Worm (Caenorhabditis elegans): Measurements from ENCODE around the gene ugt-54.

The ugt-54 gene

DNA sequence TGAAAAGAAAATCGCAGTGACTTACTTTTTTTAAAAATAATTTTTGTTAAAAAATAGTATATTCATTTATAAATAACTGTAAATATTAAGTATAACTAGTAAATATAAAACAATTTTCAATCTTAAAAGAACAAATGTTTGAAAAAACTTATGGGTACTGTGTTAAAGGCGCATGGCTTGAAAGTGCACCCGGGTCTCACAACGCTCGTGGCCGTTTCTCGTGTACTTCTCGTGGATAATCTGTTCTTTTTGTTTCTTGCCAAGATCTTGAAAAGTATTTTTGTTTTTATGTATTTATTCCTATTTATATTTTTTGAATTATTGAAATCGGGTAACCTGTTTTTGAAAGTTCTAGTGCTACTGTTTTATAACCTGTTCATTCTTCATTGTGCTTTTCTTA, 4.6 kb downstream of the ugt-54 start (continued):
- TF ChIP-seq F39B2.1 (GFP tag; IDR thresholded peaks at IDR 0.05) (no peak), dox-1 (GFP tag; IDR thresholded peaks at IDR 0.05) (no peak), cebp-1 (GFP tag; IDR thresholded peaks at IDR 0.05) (no peak), cebp-1 (tag; optimal IDR thresholded peaks at IDR 0.05) (no peak), xnd-1 (tag; optimal IDR thresholded peaks at IDR 0.05) (peak; percentile 83), F52B5.7 (tag; optimal IDR thresholded peaks at IDR 0.05) (no peak), rec-8 (tag; optimal IDR thresholded peaks at IDR 0.05) (no peak), lag-1 (GFP tag; IDR thresholded peaks at IDR 0.05) (no peak), madf-6 (GFP tag; IDR thresholded peaks at IDR 0.05) (peak; percentile 94), bed-1 (GFP tag; IDR thresholded peaks at IDR 0.05) (no peak), fkh-3 (tag; optimal IDR thresholded peaks at IDR 0.05) (no peak), C17E4.6 (GFP tag; IDR thresholded peaks at IDR 0.05) (no peak), snpc-4 (GFP tag; optimal IDR thresholded peaks at IDR 0.05) (peak; percentile 66), snpc-4 (tag; optimal IDR thresholded peaks at IDR 0.05) (peak in 3 of 4 experiments; percentile 26 to 57 (median 35)), F10E7.11 (tag; optimal IDR thresholded peaks at IDR 0.05) (no peak), nhr-90 (tag; optimal IDR thresholded peaks at IDR 0.05) (no peak), Y56A3A.18 (GFP tag; IDR thresholded peaks at IDR 0.05) (no peak), egl-44 (GFP tag; IDR thresholded peaks at IDR 0.05) (no peak), sea-2 (GFP tag; IDR thresholded peaks at IDR 0.05) (no peak), K11D2.4 (GFP tag; IDR thresholded peaks at IDR 0.05) (no peak), efl-1 (GFP tag; optimal IDR thresholded peaks at IDR 0.05) (peak; percentile 16), B0336.3 (GFP tag; IDR thresholded peaks at IDR 0.05) (no peak), ZK185.1 (tag; optimal IDR thresholded peaks at IDR 0.05; ENCODE audit: poor library complexity, severe bottlenecking) (no peak), B0019.2 (GFP tag; conservative IDR thresholded peaks at IDR 0.05) (no peak), egrh-3 (GFP tag; IDR thresholded peaks at IDR 0.05) (no peak), ztf-3 (GFP tag; optimal IDR thresholded peaks at IDR 0.05) (no peak), ztf-6 (GFP tag; IDR thresholded peaks at IDR 0.05) (no peak), ztf-22 (GFP tag; optimal IDR thresholded peaks at IDR 0.05) (no peak), Y67H2A.10 (GFP tag; conservative IDR thresholded peaks at IDR 0.05) (no peak), F22D6.2 (tag; optimal IDR thresholded peaks at IDR 0.05) (no peak), ceh-58 (GFP tag; IDR thresholded peaks at IDR 0.05) (no peak), F57C9.4 (tag; optimal IDR thresholded peaks at IDR 0.05) (no peak), dpff-1 (tag; optimal IDR thresholded peaks at IDR 0.05) (no peak), Y79H2A.3 (GFP tag; conservative IDR thresholded peaks at IDR 0.05) (no peak), bed-2 (GFP tag; IDR thresholded peaks at IDR 0.05) (no peak), snpc-1.1 (tag; optimal IDR thresholded peaks at IDR 0.05; ENCODE audit: insufficient read depth) (no peak), dpl-1 (GFP tag; optimal IDR thresholded peaks at IDR 0.05) (peak; percentile 31), F33H1.4 (GFP tag; IDR thresholded peaks at IDR 0.05) (peak; percentile 95), Y95B8A.8 (GFP tag; IDR thresholded peaks at IDR 0.05) (no peak), nhr-120 (GFP tag; IDR thresholded peaks at IDR 0.05) (no peak), die-1 (tag; optimal IDR thresholded peaks at IDR 0.05) (no peak), D2030.7 (GFP tag; IDR thresholded peaks at IDR 0.05) (peak; percentile 57; the same call in 1 of the 2 replicates), ceh-40 (GFP tag; IDR thresholded peaks at IDR 0.05) (no peak), Y53G8AR.9 (GFP tag; conservative IDR thresholded peaks at IDR 0.05) (no peak), lin-35 (GFP tag; optimal IDR thresholded peaks at IDR 0.05) (no peak), B0261.1 (tag; optimal IDR thresholded peaks at IDR 0.05) (no peak), attf-6 (GFP tag; IDR thresholded peaks at IDR 0.05) (0 out of 2 replicates have a peak, but pooled peaks have one; percentile 30), pbrm-1 (GFP tag; IDR thresholded peaks at IDR 0.05) (no peak), aptf-2 (GFP tag; conservative IDR thresholded peaks at IDR 0.05) (no peak), Y53F4B.3 (GFP tag; IDR thresholded peaks at IDR 0.05) (no peak)
